Fruit fly (Drosophila melanogaster) whole organism, embryonic: Measurements from ENCODE around the gene Cyp4d1.

Experiments used
- Atf3 ChIP-seq: fragments of 200-800 bp; sonication (Bioruptor generic); optimal IDR thresholded peaks from 3 replicates; lab custom pipeline; 2016; ENCODE audit warnings: missing biosample characterization, missing genetic modification characterization
- BEAF-32 ChIP-seq: fragments of 200-800 bp; sonication (Bioruptor generic); optimal IDR thresholded peaks from 3 replicates; lab custom pipeline; 2017; ENCODE audit warnings: missing biosample characterization, missing genetic modification characterization, mild to moderate bottlenecking, moderate library complexity, missing genetic modification reagents
- Bteb2 ChIP-seq: fragments of 200-800 bp; sonication (Bioruptor generic); optimal IDR thresholded peaks from 2 replicates; lab custom pipeline; 2016; ENCODE audit warnings: missing biosample characterization, missing genetic modification characterization
- CG10321 ChIP-seq: fragments of 200-800 bp; sonication (Bioruptor generic); IDR thresholded peaks from 2 replicates; pipeline ENCODE4 v1.3.6; 2022; ENCODE audit warnings: missing biosample characterization, missing genetic modification characterization
- CG10565 ChIP-seq: fragments of 200-800 bp; sonication (Bioruptor generic); optimal IDR thresholded peaks from 3 replicates; lab custom pipeline; 2016; ENCODE audit warnings: missing biosample characterization, mild to moderate bottlenecking, missing genetic modification characterization
- CG11504 ChIP-seq: fragments of 200-800 bp; sonication (Bioruptor generic); optimal IDR thresholded peaks from 3 replicates; lab custom pipeline; 2019; ENCODE audit warnings: missing biosample characterization, mild to moderate bottlenecking, missing genetic modification characterization, moderate library complexity
- CG13123 ChIP-seq: fragments of 200-800 bp; sonication (Bioruptor generic); optimal IDR thresholded peaks from 2 replicates; lab custom pipeline; 2016; ENCODE audit warnings: missing biosample characterization, missing genetic modification characterization
- CG14965 ChIP-seq: fragments of 200-800 bp; sonication (Bioruptor generic); optimal IDR thresholded peaks from 2 replicates; lab custom pipeline; 2016; ENCODE audit warnings: missing biosample characterization, missing genetic modification characterization, borderline replicate concordance
- CG15011 ChIP-seq: fragments of 200-800 bp; sonication (Bioruptor generic); optimal IDR thresholded peaks from 3 replicates; lab custom pipeline; 2018; ENCODE audit warnings: missing biosample characterization, mild to moderate bottlenecking, missing genetic modification characterization
- CG1647 ChIP-seq: fragments of 200-800 bp; sonication (Bioruptor generic); optimal IDR thresholded peaks from 3 replicates; lab custom pipeline; 2016; ENCODE audit warnings: missing biosample characterization, missing genetic modification characterization
- CG1792 ChIP-seq: fragments of 200-800 bp; sonication (Bioruptor generic); optimal IDR thresholded peaks from 2 replicates; lab custom pipeline; 2016; ENCODE audit warnings: missing biosample characterization, missing genetic modification characterization
- CG18619 ChIP-seq: fragments of 200-800 bp; sonication (Bioruptor generic); optimal IDR thresholded peaks from 3 replicates; lab custom pipeline; 2017; ENCODE audit warnings: missing biosample characterization, mild to moderate bottlenecking, missing genetic modification characterization
- CG2129 ChIP-seq: fragments of 200-800 bp; sonication (Bioruptor generic); IDR thresholded peaks from 2 replicates; pipeline ENCODE4 v1.3.6; 2022; ENCODE audit warnings: missing biosample characterization, missing genetic modification characterization; ENCODE audit not compliant: partially characterized antibody
- CG32767 ChIP-seq: fragments of 200-800 bp; sonication (Bioruptor generic); IDR thresholded peaks from 2 replicates; pipeline ENCODE4 v1.3.6; 2022; ENCODE audit warnings: missing biosample characterization, missing genetic modification characterization
- CG3847 ChIP-seq: fragments of 200-800 bp; sonication (Bioruptor generic); IDR thresholded peaks from 2 replicates; pipeline ENCODE4 v1.3.6; 2022; ENCODE audit warnings: missing biosample characterization, missing genetic modification characterization
- CG4404 ChIP-seq: fragments of 200-800 bp; sonication (Bioruptor generic); IDR thresholded peaks from 2 replicates; pipeline ENCODE4 v1.3.6; 2022; ENCODE audit warnings: missing biosample characterization, missing genetic modification characterization
- CG6272 ChIP-seq: fragments of 200-800 bp; sonication (Bioruptor generic); IDR thresholded peaks from 2 replicates; pipeline ENCODE4 v1.3.6; 2022; ENCODE audit warnings: missing biosample characterization, missing genetic modification characterization
- CG9797 ChIP-seq: fragments of 200-800 bp; sonication (Bioruptor generic); optimal IDR thresholded peaks from 3 replicates; lab custom pipeline; 2018; ENCODE audit warnings: missing biosample characterization, mild to moderate bottlenecking, missing genetic modification characterization
- HHEX ChIP-seq: fragments of 200-800 bp; sonication (Bioruptor generic); optimal IDR thresholded peaks from 3 replicates; lab custom pipeline; 2017; ENCODE audit warnings: missing biosample characterization, mild to moderate bottlenecking, missing genetic modification characterization, missing genetic modification reagents
- Hey ChIP-seq: fragments of 200-800 bp; sonication (Bioruptor generic); optimal IDR thresholded peaks from 3 replicates; lab custom pipeline; 2018; ENCODE audit warnings: missing biosample characterization, mild to moderate bottlenecking, missing genetic modification characterization
- HmgD ChIP-seq: fragments of 200-800 bp; sonication (Bioruptor generic); optimal IDR thresholded peaks from 3 replicates; lab custom pipeline; 2016; ENCODE audit warnings: missing biosample characterization, missing genetic modification characterization
- Lhr ChIP-seq: fragments of 200-800 bp; sonication (Bioruptor generic); optimal IDR thresholded peaks from 3 replicates; lab custom pipeline; 2017; ENCODE audit warnings: mild to moderate bottlenecking, missing biosample characterization, missing genetic modification reagents, missing genetic modification characterization
- Ptx1 ChIP-seq: fragments of 200-800 bp; sonication (Bioruptor generic); IDR thresholded peaks from 2 replicates; pipeline ENCODE4 v1.3.6; 2022; ENCODE audit warnings: missing biosample characterization, missing genetic modification characterization
- Rx ChIP-seq: fragments of 200-800 bp; sonication (Bioruptor generic); IDR thresholded peaks from 2 replicates; pipeline ENCODE4 v1.3.6; 2022; ENCODE audit warnings: missing biosample characterization, missing genetic modification characterization
- TFAM ChIP-seq: fragments of 200-800 bp; sonication (Bioruptor generic); optimal IDR thresholded peaks from 2 replicates; lab custom pipeline; 2017; ENCODE audit warnings: missing biosample characterization, missing genetic modification characterization, inconsistent platforms
- cwo ChIP-seq: fragments of 200-800 bp; sonication (Bioruptor generic); optimal IDR thresholded peaks from 3 replicates; lab custom pipeline; 2017; ENCODE audit warnings: missing biosample characterization, missing genetic modification characterization, mild to moderate bottlenecking, moderate library complexity, missing genetic modification reagents
- dati ChIP-seq: fragments of 200-800 bp; sonication (Bioruptor generic); IDR thresholded peaks from 2 replicates; pipeline ENCODE4 v1.3.6; 2022; ENCODE audit warnings: missing biosample characterization, missing genetic modification characterization
- dimm ChIP-seq: fragments of 200-800 bp; sonication (Bioruptor generic); IDR thresholded peaks from 2 replicates; pipeline ENCODE4 v1.3.6; 2022; ENCODE audit warnings: missing biosample characterization, missing genetic modification characterization
- disco-r ChIP-seq: fragments of 200-800 bp; sonication (Bioruptor generic); optimal IDR thresholded peaks from 2 replicates; lab custom pipeline; 2016; ENCODE audit warnings: missing biosample characterization, missing genetic modification characterization
- esg ChIP-seq: fragments of 200-800 bp; sonication (Bioruptor generic); conservative IDR thresholded peaks from 2 replicates; pipeline ENCODE4 v1.3.6; 2022; ENCODE audit warnings: missing biosample characterization, missing genetic modification characterization
- gce ChIP-seq: fragments of 200-800 bp; sonication (Bioruptor generic); IDR thresholded peaks from 3 replicates; pipeline ENCODE4 v1.3.6; 2022; ENCODE audit warnings: missing biosample characterization, missing genetic modification characterization
- ham ChIP-seq: fragments of 200-800 bp; sonication (Bioruptor generic); IDR thresholded peaks from 2 replicates; pipeline ENCODE4 v1.3.6; 2022; ENCODE audit warnings: missing biosample characterization, missing genetic modification characterization
- ind ChIP-seq: fragments of 200-800 bp; sonication (Bioruptor generic); optimal IDR thresholded peaks from 3 replicates; lab custom pipeline; 2016; ENCODE audit warnings: missing biosample characterization, missing genetic modification characterization
- kay ChIP-seq: fragments of 200-800 bp; sonication (Bioruptor generic); optimal IDR thresholded peaks from 2 replicates; lab custom pipeline; 2016; ENCODE audit warnings: missing biosample characterization, missing genetic modification characterization
- mam ChIP-seq: fragments of 200-800 bp; sonication (Bioruptor generic); optimal IDR thresholded peaks from 3 replicates; lab custom pipeline; 2016; ENCODE audit warnings: missing biosample characterization, missing genetic modification characterization
- nerfin-1 ChIP-seq: fragments of 200-800 bp; sonication (Bioruptor generic); optimal IDR thresholded peaks from 3 replicates; lab custom pipeline; 2019; ENCODE audit warnings: missing biosample characterization, mild to moderate bottlenecking, missing genetic modification characterization, moderate library complexity
- nmo ChIP-seq: fragments of 200-800 bp; sonication (Bioruptor generic); optimal IDR thresholded peaks from 2 replicates; lab custom pipeline; 2018; ENCODE audit warnings: missing biosample characterization, mild to moderate bottlenecking, missing genetic modification characterization, moderate library complexity
- pan ChIP-seq, 4 experiments: fragments of >200 bp in 3 of 4; fragments of 200-800 bp in 1 of 4; sonication (Bioruptor generic) in 1 of 4; optimal IDR thresholded peaks in 3 of 4; IDR thresholded peaks in 1 of 4; 2 replicates each; pipeline versions ENCODE4 v1.3.6 to Lab custom; 2017 to 2022; ENCODE audit warnings: missing biosample characterization in 2 of 4, missing genetic modification characterization in 2 of 4, mixed read lengths in 1 of 4
- pros ChIP-seq: fragments of 200-800 bp; sonication (Bioruptor generic); optimal IDR thresholded peaks from 3 replicates; lab custom pipeline; 2019; ENCODE audit warnings: missing biosample characterization, mild to moderate bottlenecking, missing genetic modification characterization, moderate library complexity
- pzg ChIP-seq: fragments of 200-800 bp; sonication (Bioruptor generic); optimal IDR thresholded peaks from 3 replicates; lab custom pipeline; 2018; ENCODE audit warnings: missing biosample characterization, mild to moderate bottlenecking, missing genetic modification characterization, moderate library complexity
- ro ChIP-seq: fragments of 200-800 bp; sonication (Bioruptor generic); IDR thresholded peaks from 2 replicates; pipeline ENCODE4 v1.3.6; 2022; ENCODE audit warnings: missing biosample characterization, missing genetic modification characterization
- slou ChIP-seq: fragments of 200-800 bp; sonication (Bioruptor generic); optimal IDR thresholded peaks from 3 replicates; lab custom pipeline; 2016; ENCODE audit warnings: missing biosample characterization, missing genetic modification characterization
- slp2 ChIP-seq: fragments of 200-800 bp; sonication (Bioruptor generic); optimal IDR thresholded peaks from 2 replicates; lab custom pipeline; 2016; ENCODE audit warnings: missing biosample characterization, missing genetic modification characterization
- stwl ChIP-seq: fragments of 200-800 bp; sonication (Bioruptor generic); optimal IDR thresholded peaks from 3 replicates; lab custom pipeline; 2018; ENCODE audit warnings: missing biosample characterization, mild to moderate bottlenecking, missing genetic modification characterization, moderate library complexity
- toy ChIP-seq: fragments of 200-800 bp; sonication (Bioruptor generic); IDR thresholded peaks from 2 replicates; pipeline ENCODE4 v1.3.6; 2022; ENCODE audit warnings: missing biosample characterization, missing genetic modification characterization
- ttk ChIP-seq: fragments of 200-800 bp; sonication (Bioruptor generic); IDR thresholded peaks from 2 replicates; pipeline ENCODE4 v2.1.2; 2022; ENCODE audit warnings: missing biosample characterization, missing genetic modification characterization
- vfl ChIP-seq: fragments of 200-800 bp; sonication (Bioruptor generic); optimal IDR thresholded peaks from 2 replicates; lab custom pipeline; 2016; ENCODE audit warnings: missing biosample characterization, missing genetic modification characterization
- wor ChIP-seq: fragments of 200-800 bp; sonication (Bioruptor generic); IDR thresholded peaks from 2 replicates; pipeline ENCODE4 v1.3.6; 2022; ENCODE audit warnings: missing biosample characterization, missing genetic modification characterization
- zen2 ChIP-seq: fragments of 200-800 bp; sonication (Bioruptor generic); IDR thresholded peaks from 3 replicates; pipeline ENCODE4 v1.3.6; 2022; ENCODE audit warnings: missing biosample characterization, missing genetic modification characterization; ENCODE audit not compliant: partially characterized antibody

Cyp4d1 gene

dm6 chrX:2137587-2138341, 24.2 kb downstream of the Cyp4d1 start (continued):
- peak; percentile 94 for TF ChIP-seq mam (GFP tag; lab: Kevin White, UChicago)
- TF ChIP-seq CG15011 (GFP tag; lab: Kevin White, UChicago) = peak; percentile 99
- peak; percentile 98 for TF ChIP-seq cwo
- TF ChIP-seq disco-r (GFP tag; lab: Kevin White, UChicago) = peak; percentile 94
- TF ChIP-seq CG32767 = peak; percentile 96
- peak; percentile 96 for TF ChIP-seq vfl
- TF ChIP-seq Ptx1 (GFP tag; lab: Robert Waterston, UW) = peak; percentile 99
- peak; percentile 94 for TF ChIP-seq ham
- TF ChIP-seq nerfin-1 (tag; lab: Kevin White, UChicago) = peak; percentile 99
- peak; percentile 96 for TF ChIP-seq TFAM (GFP tag; lab: Kevin White, UChicago)
- peak; percentile 99 for TF ChIP-seq HHEX (GFP tag; lab: Kevin White, UChicago)
- peak; percentile 99 for TF ChIP-seq CG18619 (GFP tag; lab: Kevin White, UChicago)
- peak; percentile 75 for TF ChIP-seq CG1792
- TF ChIP-seq CG2129 (GFP tag; lab: Robert Waterston, UW) = no peak
- TF ChIP-seq CG6272 (GFP tag; lab: Robert Waterston, UW) = peak; percentile 97
- TF ChIP-seq BEAF-32 (GFP tag; lab: Kevin White, UChicago) = peak; percentile 17
- peak; percentile 87 for TF ChIP-seq stwl (tag; lab: Kevin White, UChicago)
- peak; percentile 99 for TF ChIP-seq ind
- peak; percentile 97 for TF ChIP-seq gce
- peak; percentile 99 for TF ChIP-seq CG3847 (GFP tag; lab: Robert Waterston, UW)
- TF ChIP-seq dimm (GFP tag; lab: Robert Waterston, UW) = peak; percentile 96
- no peak for TF ChIP-seq pan (optimal IDR thresholded peaks at IDR 0.05; lab: Kevin White, UChicago)
- peak in 1 of 2 experiments; percentile 99 for TF ChIP-seq pan (GFP tag; optimal IDR thresholded peaks at IDR 0.05 in 1 of 2, IDR thresholded peaks at IDR 0.05 in 1 of 2)
- peak; percentile 99 for TF ChIP-seq nmo (GFP tag; lab: Kevin White, UChicago)
- peak; percentile 94 for TF ChIP-seq Hey
- TF ChIP-seq ro (GFP tag; lab: Robert Waterston, UW) = peak; percentile 96
- peak; percentile 20 for TF ChIP-seq pzg
- TF ChIP-seq Bteb2 (GFP tag; lab: Kevin White, UChicago) = peak; percentile 97

dm6 chrX:2136831-2137452, 25.0 kb downstream of the Cyp4d1 start:
- TF ChIP-seq CG1647 (GFP tag; lab: Kevin White, UChicago) (peak; percentile 100), CG14965 (GFP tag; lab: Kevin White, UChicago) (peak; percentile 95), kay (peak; percentile 100), esg (GFP tag; lab: Robert Waterston, UW) (peak; percentile 100), Atf3 (GFP tag; lab: Kevin White, UChicago) (peak; percentile 100), CG11504 (peak; percentile 99), CG10565 (GFP tag; lab: Kevin White, UChicago) (peak; percentile 100), pros (no peak), Rx (GFP tag; lab: Robert Waterston, UW) (peak; percentile 100), slp2 (GFP tag; lab: Kevin White, UChicago) (peak; percentile 100), Lhr (GFP tag; lab: Kevin White, UChicago) (peak; percentile 99), CG9797 (GFP tag; lab: Kevin White, UChicago) (peak; percentile 82), CG10321 (GFP tag; lab: Robert Waterston, UW) (peak; percentile 98), zen2 (GFP tag; lab: Robert Waterston, UW) (no peak), wor (peak; percentile 100), ro (GFP tag; lab: Robert Waterston, UW) (peak; percentile 100), CG13123 (GFP tag; lab: Kevin White, UChicago) (peak; percentile 99), slou (GFP tag; lab: Kevin White, UChicago) (peak; percentile 100), ttk (GFP tag; lab: Robert Waterston, UW) (peak; percentile 100), CG4404 (peak; percentile 100), dati (peak; percentile 100), toy (peak; percentile 100), HmgD (GFP tag; lab: Kevin White, UChicago) (peak; percentile 100)
